Fruit fly (Drosophila melanogaster) whole organism, embryonic: Measurements from ENCODE around the gene UQCR-Q.

Source experiments
- Aef1 ChIP-seq: fragments of 200-800 bp; sonication (Bioruptor generic); IDR thresholded peaks from 3 replicates; pipeline ENCODE4 v1.3.6; 2022; ENCODE audit warnings: missing biosample characterization, missing genetic modification characterization
- CG11504 ChIP-seq: fragments of 200-800 bp; sonication (Bioruptor generic); optimal IDR thresholded peaks from 3 replicates; lab custom pipeline; 2019; ENCODE audit warnings: missing biosample characterization, mild to moderate bottlenecking, missing genetic modification characterization, moderate library complexity
- CG11696 ChIP-seq: fragments of 200-800 bp; sonication (Bioruptor generic); IDR thresholded peaks from 2 replicates; pipeline ENCODE4 v1.3.6; 2022; ENCODE audit warnings: missing biosample characterization, missing genetic modification characterization
- CG13894 ChIP-seq: fragments of 200-800 bp; sonication (Bioruptor generic); optimal IDR thresholded peaks from 3 replicates; lab custom pipeline; 2018; ENCODE audit warnings: missing biosample characterization, mild to moderate bottlenecking, missing genetic modification characterization, moderate library complexity
- CG15479 ChIP-seq: fragments of 200-800 bp; sonication (Bioruptor generic); optimal IDR thresholded peaks from 3 replicates; lab custom pipeline; 2019; ENCODE audit warnings: missing biosample characterization, mild to moderate bottlenecking, missing genetic modification characterization, moderate library complexity
- CG15514 ChIP-seq: fragments of 200-800 bp; sonication (Bioruptor generic); optimal IDR thresholded peaks from 3 replicates; lab custom pipeline; 2017; ENCODE audit warnings: missing biosample characterization, missing genetic modification characterization, mild to moderate bottlenecking, moderate library complexity, missing genetic modification reagents
- CG1602 ChIP-seq: fragments of 200-800 bp; sonication (Bioruptor generic); optimal IDR thresholded peaks from 3 replicates; lab custom pipeline; 2016; ENCODE audit warnings: missing biosample characterization, missing genetic modification characterization
- CG16779 ChIP-seq: fragments of 200-800 bp; sonication (Bioruptor generic); IDR thresholded peaks from 2 replicates; pipeline ENCODE4 v1.3.6; 2022; ENCODE audit warnings: missing biosample characterization, missing genetic modification characterization
- CG17359 ChIP-seq: fragments of 200-800 bp; sonication (Bioruptor generic); optimal IDR thresholded peaks from 3 replicates; lab custom pipeline; 2018; ENCODE audit warnings: missing biosample characterization, mild to moderate bottlenecking, missing genetic modification characterization, moderate library complexity
- CG2116 ChIP-seq: fragments of 200-800 bp; sonication (Bioruptor generic); optimal IDR thresholded peaks from 3 replicates; lab custom pipeline; 2018; ENCODE audit warnings: missing biosample characterization, mild to moderate bottlenecking, missing genetic modification characterization
- CG3726 ChIP-seq: fragments of 200-800 bp; sonication (Bioruptor generic); IDR thresholded peaks from 3 replicates; pipeline ENCODE4, ENCODE4 v1.3.6; 2022; ENCODE audit warnings: missing biosample characterization, missing genetic modification characterization
- CG3838 ChIP-seq: fragments of 200-800 bp; sonication (Bioruptor generic); optimal IDR thresholded peaks from 3 replicates; lab custom pipeline; 2016; ENCODE audit warnings: missing biosample characterization, missing genetic modification characterization
- CG4404 ChIP-seq: fragments of 200-800 bp; sonication (Bioruptor generic); IDR thresholded peaks from 2 replicates; pipeline ENCODE4 v1.3.6; 2022; ENCODE audit warnings: missing biosample characterization, missing genetic modification characterization
- CHES-1-like ChIP-seq: fragments of 200-800 bp; sonication (Bioruptor generic); optimal IDR thresholded peaks from 2 replicates; lab custom pipeline; 2016; ENCODE audit warnings: missing biosample characterization, missing genetic modification characterization
- Dfd ChIP-seq, 2 experiments: fragments of >200 bp; optimal IDR thresholded peaks; 2 replicates each; lab custom pipeline; 2017; ENCODE audit warnings: missing biosample characterization in 2 of 2, missing genetic modification characterization in 2 of 2
- Dip2 ChIP-seq: fragments of 200-800 bp; sonication (Bioruptor generic); IDR thresholded peaks from 2 replicates; pipeline ENCODE4 v1.3.6; 2022; ENCODE audit warnings: missing biosample characterization, missing genetic modification characterization
- Fer2 ChIP-seq: fragments of 200-800 bp; sonication (Bioruptor generic); optimal IDR thresholded peaks from 2 replicates; lab custom pipeline; 2018; ENCODE audit warnings: missing biosample characterization, mild to moderate bottlenecking, missing genetic modification characterization, moderate library complexity
- Hmx ChIP-seq: fragments of 200-800 bp; sonication (Bioruptor generic); optimal IDR thresholded peaks from 2 replicates; lab custom pipeline; 2016; ENCODE audit warnings: missing biosample characterization, missing genetic modification characterization
- Hr51 ChIP-seq, 2 experiments: fragments of 200-800 bp; sonication (Bioruptor generic); optimal IDR thresholded peaks; 2 replicates in 1 of 2; 3 replicates in 1 of 2; lab custom pipeline; 2016 to 2018; ENCODE audit warnings: missing biosample characterization in 2 of 2, missing genetic modification characterization in 2 of 2, mild to moderate bottlenecking in 1 of 2, moderate library complexity in 1 of 2
- Kr ChIP-seq: fragments of 200-800 bp; sonication (Bioruptor generic); optimal IDR thresholded peaks from 2 replicates; lab custom pipeline; 2017; ENCODE audit warnings: missing biosample characterization, mild to moderate bottlenecking, missing genetic modification characterization
- Mad ChIP-seq: fragments of 200-800 bp; sonication (Bioruptor generic); optimal IDR thresholded peaks from 2 replicates; lab custom pipeline; 2016; ENCODE audit warnings: missing biosample characterization, missing genetic modification characterization
- NC2α ChIP-seq: fragments of 200-800 bp; sonication (Bioruptor generic); optimal IDR thresholded peaks from 2 replicates; lab custom pipeline; 2016; ENCODE audit warnings: missing biosample characterization, missing genetic modification characterization
- Rx ChIP-seq: fragments of 200-800 bp; sonication (Bioruptor generic); IDR thresholded peaks from 2 replicates; pipeline ENCODE4 v1.3.6; 2022; ENCODE audit warnings: missing biosample characterization, missing genetic modification characterization
- Sox102F ChIP-seq: fragments of 200-800 bp; sonication (Bioruptor generic); optimal IDR thresholded peaks from 2 replicates; lab custom pipeline; 2018; ENCODE audit warnings: missing biosample characterization, mild to moderate bottlenecking, missing genetic modification characterization, moderate library complexity
- Spps ChIP-seq: fragments of 200-800 bp; sonication (Bioruptor generic); optimal IDR thresholded peaks from 2 replicates; lab custom pipeline; 2018; ENCODE audit warnings: missing biosample characterization, mild to moderate bottlenecking, missing genetic modification characterization
- Stat92E ChIP-seq, 3 experiments: fragments of >200 bp in 2 of 3; fragments of 200-800 bp in 1 of 3; sonication (Bioruptor generic) in 1 of 3; optimal IDR thresholded peaks; 2 replicates each; lab custom pipeline; 2017 to 2019; ENCODE audit warnings: missing biosample characterization in 3 of 3, missing genetic modification characterization in 3 of 3, mild to moderate bottlenecking in 1 of 3, moderate library complexity in 1 of 3
- Usf ChIP-seq: fragments of 200-800 bp; sonication (Bioruptor generic); optimal IDR thresholded peaks from 2 replicates; lab custom pipeline; 2017; ENCODE audit warnings: missing genotype, missing biosample characterization, missing genetic modification characterization
- chif ChIP-seq, 2 experiments: fragments of 200-800 bp; sonication (Bioruptor generic); optimal IDR thresholded peaks; 3 replicates each; lab custom pipeline; 2016; ENCODE audit warnings: missing biosample characterization in 2 of 2, missing genetic modification characterization in 2 of 2
- danr ChIP-seq: fragments of 200-800 bp; sonication (Bioruptor generic); IDR thresholded peaks from 2 replicates; pipeline ENCODE4 v1.3.6; 2022; ENCODE audit warnings: missing biosample characterization, missing genetic modification characterization
- dmrt99B ChIP-seq: fragments of 200-800 bp; sonication (Bioruptor generic); optimal IDR thresholded peaks from 2 replicates; lab custom pipeline; 2018; ENCODE audit warnings: missing biosample characterization, mild to moderate bottlenecking, missing genetic modification characterization, moderate library complexity
- emc ChIP-seq: fragments of 200-800 bp; sonication (Bioruptor generic); optimal IDR thresholded peaks from 2 replicates; lab custom pipeline; 2016; ENCODE audit warnings: missing biosample characterization, missing genetic modification characterization
- fd102C ChIP-seq: fragments of 200-800 bp; sonication (Bioruptor generic); optimal IDR thresholded peaks from 2 replicates; lab custom pipeline; 2018; ENCODE audit warnings: missing biosample characterization, mild to moderate bottlenecking, missing genetic modification characterization, moderate library complexity
- ftz-f1 ChIP-seq: fragments of 200-800 bp; sonication (Bioruptor generic); optimal IDR thresholded peaks from 2 replicates; lab custom pipeline; 2016; ENCODE audit warnings: missing biosample characterization, missing genetic modification characterization
- gem ChIP-seq: fragments of 200-800 bp; sonication (Bioruptor generic); optimal IDR thresholded peaks from 2 replicates; lab custom pipeline; 2019; ENCODE audit warnings: missing biosample characterization, mild to moderate bottlenecking, missing genetic modification characterization, moderate library complexity
- grn ChIP-seq: fragments of 200-800 bp; sonication (Bioruptor generic); optimal IDR thresholded peaks from 3 replicates; lab custom pipeline; 2017; ENCODE audit warnings: missing biosample characterization, missing genetic modification characterization
- gsb-n ChIP-seq: fragments of 200-800 bp; sonication (Bioruptor generic); optimal IDR thresholded peaks from 3 replicates; lab custom pipeline; 2018; ENCODE audit warnings: missing biosample characterization, mild to moderate bottlenecking, missing genetic modification characterization
- lbe ChIP-seq: fragments of 200-800 bp; sonication (Bioruptor generic); optimal IDR thresholded peaks from 2 replicates; lab custom pipeline; 2016; ENCODE audit warnings: missing biosample characterization, mild to moderate bottlenecking, missing genetic modification characterization
- lola ChIP-seq, 3 experiments: fragments of >200 bp in 2 of 3; fragments of 200-800 bp in 1 of 3; sonication (Bioruptor generic) in 1 of 3; optimal IDR thresholded peaks; 2 replicates each; lab custom pipeline; 2017 to 2019; ENCODE audit warnings: missing biosample characterization in 3 of 3, missing genetic modification characterization in 3 of 3, mild to moderate bottlenecking in 1 of 3, moderate library complexity in 1 of 3
- mam ChIP-seq: fragments of 200-800 bp; sonication (Bioruptor generic); optimal IDR thresholded peaks from 3 replicates; lab custom pipeline; 2016; ENCODE audit warnings: missing biosample characterization, missing genetic modification characterization
- nau ChIP-seq: fragments of 200-800 bp; sonication (Bioruptor generic); optimal IDR thresholded peaks from 3 replicates; lab custom pipeline; 2017; ENCODE audit warnings: missing biosample characterization, mild to moderate bottlenecking, missing genetic modification characterization, missing genetic modification reagents
- peb ChIP-seq: fragments of 200-800 bp; sonication (Bioruptor generic); IDR thresholded peaks from 2 replicates; pipeline ENCODE4 v1.3.6; 2022; ENCODE audit warnings: missing biosample characterization, missing genetic modification characterization
- seq ChIP-seq: fragments of 200-800 bp; sonication (Bioruptor generic); IDR thresholded peaks from 2 replicates; pipeline ENCODE4 v1.3.6; 2022; ENCODE audit warnings: missing biosample characterization, missing genetic modification characterization
- sim ChIP-seq: fragments of 200-800 bp; sonication (Bioruptor generic); IDR thresholded peaks from 2 replicates; pipeline ENCODE4 v1.3.6; 2022; ENCODE audit warnings: missing biosample characterization, missing genetic modification characterization
- sqz ChIP-seq: fragments of 200-800 bp; sonication (Bioruptor generic); optimal IDR thresholded peaks from 3 replicates; lab custom pipeline; 2018; ENCODE audit warnings: missing biosample characterization, mild to moderate bottlenecking, missing genetic modification characterization
- sr ChIP-seq: fragments of 200-800 bp; sonication (Bioruptor generic); IDR thresholded peaks from 3 replicates; pipeline ENCODE4 v1.3.6; 2022; ENCODE audit warnings: missing biosample characterization, missing genetic modification characterization
- stc ChIP-seq: fragments of 200-800 bp; sonication (Bioruptor generic); IDR thresholded peaks from 2 replicates; pipeline ENCODE4 v1.3.6; 2022; ENCODE audit warnings: missing biosample characterization, missing genetic modification characterization
- vnd ChIP-seq: fragments of 200-800 bp; sonication (Bioruptor generic); IDR thresholded peaks from 3 replicates; pipeline ENCODE4 v1.3.6; 2022; ENCODE audit warnings: missing biosample characterization, missing genetic modification characterization; ENCODE audit not compliant: partially characterized antibody
- zen2 ChIP-seq: fragments of 200-800 bp; sonication (Bioruptor generic); IDR thresholded peaks from 3 replicates; pipeline ENCODE4 v1.3.6; 2022; ENCODE audit warnings: missing biosample characterization, missing genetic modification characterization; ENCODE audit not compliant: partially characterized antibody
- zfh1 ChIP-seq: fragments of 200-800 bp; sonication (Bioruptor generic); IDR thresholded peaks from 3 replicates; pipeline ENCODE4 v1.3.6; 2022; ENCODE audit warnings: missing biosample characterization, missing genetic modification characterization

The UQCR-Q gene

DNA sequence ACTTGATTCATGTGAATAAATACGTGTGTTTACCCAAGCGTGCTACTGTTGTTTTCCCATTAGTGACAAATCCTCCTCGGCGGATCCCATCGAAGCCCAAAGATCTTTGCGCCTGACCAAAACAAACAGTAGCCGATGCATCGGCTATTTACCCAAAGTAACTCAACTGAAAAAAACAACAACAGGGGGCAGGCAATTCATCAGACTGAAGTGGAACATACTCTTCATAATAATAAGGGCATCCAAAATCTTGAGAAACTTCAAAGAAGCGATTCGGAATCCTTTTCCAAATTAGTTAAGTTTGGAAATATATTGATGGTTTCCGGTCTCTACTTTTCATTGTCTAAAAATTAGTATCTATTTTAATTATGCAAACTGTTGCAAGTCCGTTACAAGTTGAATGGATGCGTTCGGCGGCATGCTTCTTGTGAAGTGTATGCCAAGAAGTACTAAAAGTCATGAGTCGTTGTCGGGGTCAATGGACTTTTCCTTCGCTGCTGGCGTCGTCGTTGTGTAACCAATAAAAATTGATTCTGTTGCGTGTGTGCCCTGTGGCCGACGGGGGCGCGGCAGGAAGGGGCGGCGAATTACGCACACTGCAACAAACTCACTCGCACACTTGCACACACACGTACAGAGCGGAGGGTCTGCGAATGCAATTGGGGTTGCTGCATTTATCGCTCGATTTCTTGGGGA lies 20.9 kb downstream of the UQCR-Q start (continued):
- TF ChIP-seq CHES-1-like (GFP tag; lab: Kevin White, UChicago) (no peak), CG13894 (tag; lab: Kevin White, UChicago) (no peak), mam (GFP tag; lab: Kevin White, UChicago) (no peak), nau (GFP tag; lab: Kevin White, UChicago) (no peak), Mad (GFP tag; lab: Kevin White, UChicago) (no peak), sr (GFP tag; lab: Robert Waterston, UW) (no peak), zen2 (GFP tag; lab: Robert Waterston, UW) (no peak), zfh1 (GFP tag; lab: Robert Waterston, UW) (peak; percentile 54; the same call in 2 of the 3 replicates), CG15479 (GFP tag; lab: Kevin White, UChicago) (no peak), gsb-n (tag; lab: Kevin White, UChicago) (no peak), CG3838 (GFP tag; lab: Kevin White, UChicago) (no peak), grn (no peak), stc (GFP tag; lab: Robert Waterston, UW) (no peak), Dfd (GFP tag; optimal IDR thresholded peaks at IDR 0.05; lab: Kevin White, UChicago) (no peak), CG1602 (GFP tag; lab: Kevin White, UChicago) (no peak), dmrt99B (tag; lab: Kevin White, UChicago) (peak; percentile 50), sim (GFP tag; lab: Robert Waterston, UW) (0 out of 2 replicates have a peak, but pooled peaks have one; percentile 33), peb (GFP tag; lab: Robert Waterston, UW) (0 out of 2 replicates have a peak, but pooled peaks have one; percentile 20), CG3726 (GFP tag; lab: Robert Waterston, UW) (no peak), chif (GFP tag; optimal IDR thresholded peaks at IDR 0.05; lab: Kevin White, UChicago) (peak; percentile 0 to 36), emc (no peak), CG16779 (GFP tag; lab: Robert Waterston, UW) (no peak), Hmx (GFP tag; lab: Kevin White, UChicago) (no peak), CG11696 (GFP tag; lab: Robert Waterston, UW) (no peak), Spps (tag; lab: Kevin White, UChicago) (peak; percentile 21), lola (GFP tag; optimal IDR thresholded peaks at IDR 0.05; lab: Kevin White, UChicago) (peak in 1 of 3 experiments; percentile 58), ftz-f1 (GFP tag; lab: Kevin White, UChicago) (no peak), fd102C (GFP tag; lab: Kevin White, UChicago) (no peak), CG2116 (no peak), CG4404 (GFP tag; lab: Robert Waterston, UW) (no peak), danr (GFP tag; lab: Robert Waterston, UW) (0 out of 2 replicates have a peak, but pooled peaks have one; percentile 15), lbe (GFP tag; lab: Kevin White, UChicago) (peak; percentile 25), Fer2 (tag; lab: Kevin White, UChicago) (no peak), Kr (no peak), CG15514 (no peak), CG17359 (tag; lab: Kevin White, UChicago) (peak; percentile 43), Rx (GFP tag; lab: Robert Waterston, UW) (no peak), Stat92E (GFP tag; optimal IDR thresholded peaks at IDR 0.05; lab: Kevin White, UChicago) (no peak), vnd (GFP tag; lab: Robert Waterston, UW) (no peak), CG11504 (tag; lab: Kevin White, UChicago) (peak; percentile 50), Sox102F (GFP tag; lab: Kevin White, UChicago) (peak; percentile 61), Hr51 (GFP tag; optimal IDR thresholded peaks at IDR 0.05; lab: Kevin White, UChicago) (peak in 1 of 2 experiments; percentile 16), Usf (GFP tag; lab: Kevin White, UChicago) (no peak), Dip2 (GFP tag; lab: Robert Waterston, UW) (no peak), sqz (GFP tag; lab: Kevin White, UChicago) (peak; percentile 28), gem (tag; lab: Kevin White, UChicago) (peak; percentile 47), Aef1 (GFP tag; lab: Robert Waterston, UW) (no peak; the same call in 2 of the 3 replicates), NC2α (GFP tag; lab: Kevin White, UChicago) (no peak), seq (GFP tag; lab: Robert Waterston, UW) (no peak)
